Worm (Caenorhabditis elegans) whole organism, young adult: Measurements from ENCODE around the gene F15B9.8.

Experiments
- C06A6.2 ChIP-seq: fragments of 200-800 bp; sonication (Bioruptor generic); conservative IDR thresholded peaks from 2 replicates; pipeline ENCODE4 v1.3.6; 2022; ENCODE audit warnings: missing genetic modification characterization, missing compliant biosample characterization
- F10E7.11 ChIP-seq: sonication (generic microtip); optimal IDR thresholded peaks from 2 replicates; lab custom pipeline; 2017; ENCODE audit warnings: mild to moderate bottlenecking, missing genetic modification characterization, moderate library complexity, missing compliant biosample characterization
- F33H1.4 ChIP-seq: fragments of 200-800 bp; sonication (Bioruptor generic); IDR thresholded peaks from 2 replicates; pipeline ENCODE4 v1.3.6; 2022; ENCODE audit warnings: missing genetic modification reagents, missing genetic modification characterization, missing compliant biosample characterization
- F49E8.2 ChIP-seq: sonication (generic microtip); optimal IDR thresholded peaks from 3 replicates; lab custom pipeline; 2017; ENCODE audit warnings: missing genetic modification characterization, mild to moderate bottlenecking, missing compliant biosample characterization, antibody characterized with exemption, moderate library complexity; ENCODE audit not compliant: insufficient read depth
- F52B5.7 ChIP-seq: sonication (generic microtip); optimal IDR thresholded peaks from 2 replicates; lab custom pipeline; 2016; ENCODE audit warnings: mild to moderate bottlenecking, missing genetic modification characterization, missing compliant biosample characterization
- F55B11.4 ChIP-seq: sonication (generic microtip); optimal IDR thresholded peaks from 2 replicates; lab custom pipeline; 2016; ENCODE audit warnings: missing compliant biosample characterization, missing genetic modification characterization, borderline replicate concordance; ENCODE audit not compliant: insufficient read depth
- K12H6.12 ChIP-seq: fragments of 200-800 bp; sonication (Bioruptor generic); optimal IDR thresholded peaks from 2 replicates; lab custom pipeline; 2018; ENCODE audit warnings: mild to moderate bottlenecking, missing genetic modification characterization, missing compliant biosample characterization
- Y56A3A.18 ChIP-seq: fragments of 200-800 bp; sonication (Bioruptor generic); IDR thresholded peaks from 2 replicates; pipeline ENCODE4 v1.3.6; 2022; ENCODE audit warnings: missing genetic modification reagents, missing genetic modification characterization, missing compliant biosample characterization
- akir-1 ChIP-seq: fragments of 200-800 bp; sonication (Bioruptor generic); optimal IDR thresholded peaks from 2 replicates; lab custom pipeline; 2018; ENCODE audit warnings: mild to moderate bottlenecking, missing genetic modification characterization, moderate library complexity, missing compliant biosample characterization
- ama-1 ChIP-seq, 3 experiments: fragments of 150-350 bp in 1 of 3; sonication (generic microtip) in 2 of 3; optimal IDR thresholded peaks; 2 replicates each; lab custom pipeline; 2014 to 2018; ENCODE audit warnings: missing biosample characterization in 2 of 3, missing genetic modification characterization in 2 of 3, missing genetic modification reagents in 2 of 3
- attf-6 ChIP-seq: fragments of 200-800 bp; sonication (Bioruptor generic); IDR thresholded peaks from 2 replicates; pipeline ENCODE4 v1.3.6; 2022; ENCODE audit warnings: missing genetic modification reagents, missing genetic modification characterization, missing compliant biosample characterization
- cebp-1 ChIP-seq, 2 experiments: fragments of 200-800 bp in 1 of 2; sonication (Bioruptor generic) in 1 of 2; sonication (generic microtip) in 1 of 2; IDR thresholded peaks in 1 of 2; optimal IDR thresholded peaks in 1 of 2; 2 replicates each; pipeline versions ENCODE4 v1.3.6 to Lab custom; 2017 to 2022; ENCODE audit warnings: missing compliant biosample characterization in 2 of 2, missing genetic modification characterization in 2 of 2, mild to moderate bottlenecking in 1 of 2, missing genetic modification reagents in 1 of 2, moderate library complexity in 1 of 2
- ceh-27 ChIP-seq: fragments of 200-800 bp; sonication (Bioruptor generic); optimal IDR thresholded peaks from 2 replicates; lab custom pipeline; 2018; ENCODE audit warnings: mild to moderate bottlenecking, missing genetic modification characterization, moderate library complexity, missing compliant biosample characterization
- ceh-79 ChIP-seq: sonication (generic microtip); optimal IDR thresholded peaks from 2 replicates; lab custom pipeline; 2017; ENCODE audit warnings: mild to moderate bottlenecking, missing genetic modification characterization, missing compliant biosample characterization
- die-1 ChIP-seq: sonication (generic microtip); optimal IDR thresholded peaks from 2 replicates; lab custom pipeline; 2016; ENCODE audit warnings: missing genotype, mild to moderate bottlenecking, missing genetic modification characterization, missing compliant biosample characterization
- dox-1 ChIP-seq: fragments of 200-800 bp; sonication (Bioruptor generic); IDR thresholded peaks from 2 replicates; pipeline ENCODE4 v1.3.6; 2022; ENCODE audit warnings: missing genetic modification reagents, missing genetic modification characterization, missing compliant biosample characterization
- efl-1 ChIP-seq: fragments of 150-350 bp; optimal IDR thresholded peaks from 2 replicates; lab custom pipeline; 2014; ENCODE audit warnings: missing biosample characterization, missing genetic modification reagents, missing genetic modification characterization
- egl-44 ChIP-seq: fragments of 200-800 bp; sonication (Bioruptor generic); IDR thresholded peaks from 2 replicates; pipeline ENCODE4 v1.3.6; 2022; ENCODE audit warnings: missing genetic modification reagents, missing genetic modification characterization, missing compliant biosample characterization
- let-607 ChIP-seq, 2 experiments: fragments of 200-800 bp in 1 of 2; sonication (Bioruptor generic) in 1 of 2; sonication (generic microtip) in 1 of 2; optimal IDR thresholded peaks; 2 replicates each; lab custom pipeline; 2016 to 2018; ENCODE audit warnings: mild to moderate bottlenecking in 2 of 2, missing compliant biosample characterization in 2 of 2, missing genetic modification characterization in 2 of 2, moderate library complexity in 2 of 2, missing genotype in 1 of 2
- lin-40 ChIP-seq: sonication (generic microtip); optimal IDR thresholded peaks from 2 replicates; lab custom pipeline; 2016; ENCODE audit warnings: missing genetic modification characterization, mild to moderate bottlenecking, missing compliant biosample characterization, missing genotype, missing genetic modification reagents
- lir-1 ChIP-seq: fragments of 200-800 bp; sonication (Bioruptor generic); conservative IDR thresholded peaks from 2 replicates; pipeline ENCODE4 v1.3.6; 2022; ENCODE audit warnings: missing genetic modification reagents, missing genetic modification characterization, missing compliant biosample characterization
- lsl-1 ChIP-seq: fragments of 200-800 bp; sonication (Bioruptor generic); optimal IDR thresholded peaks from 2 replicates; lab custom pipeline; 2018; ENCODE audit warnings: mild to moderate bottlenecking, missing genetic modification characterization, moderate library complexity, missing compliant biosample characterization
- madf-3 ChIP-seq: fragments of 200-800 bp; sonication (Bioruptor generic); IDR thresholded peaks from 2 replicates; pipeline ENCODE4 v1.3.6; 2022; ENCODE audit warnings: missing genetic modification reagents, missing genetic modification characterization, missing compliant biosample characterization
- nhr-179 ChIP-seq: sonication (generic microtip); optimal IDR thresholded peaks from 2 replicates; lab custom pipeline; 2016; ENCODE audit warnings: mild to moderate bottlenecking, missing genetic modification characterization, missing compliant biosample characterization
- nhr-27 ChIP-seq: fragments of 200-800 bp; sonication (Bioruptor generic); optimal IDR thresholded peaks from 2 replicates; lab custom pipeline; 2018; ENCODE audit warnings: mild to moderate bottlenecking, missing genetic modification characterization, moderate library complexity, missing compliant biosample characterization
- pbrm-1 ChIP-seq: fragments of 200-800 bp; sonication (Bioruptor generic); IDR thresholded peaks from 2 replicates; pipeline ENCODE4 v1.3.6; 2022; ENCODE audit warnings: missing genetic modification reagents, missing genetic modification characterization, missing compliant biosample characterization
- repo-1 ChIP-seq: sonication (generic microtip); optimal IDR thresholded peaks from 2 replicates; lab custom pipeline; 2017; ENCODE audit warnings: mild to moderate bottlenecking, missing genetic modification characterization, missing compliant biosample characterization
- sea-2 ChIP-seq: fragments of 200-800 bp; sonication (Bioruptor generic); IDR thresholded peaks from 2 replicates; pipeline ENCODE4 v1.3.6; 2022; ENCODE audit warnings: missing genetic modification characterization, missing compliant biosample characterization
- snpc-1.1 ChIP-seq: sonication (generic microtip); optimal IDR thresholded peaks from 2 replicates; lab custom pipeline; 2017; ENCODE audit warnings: missing genetic modification characterization, mild to moderate bottlenecking, missing compliant biosample characterization, antibody characterized with exemption, moderate library complexity, missing genotype, missing genetic modification reagents; ENCODE audit not compliant: insufficient read depth
- snpc-3.4 ChIP-seq: sonication (generic microtip); optimal IDR thresholded peaks from 2 replicates; lab custom pipeline; 2017; ENCODE audit warnings: missing genetic modification characterization, mild to moderate bottlenecking, missing compliant biosample characterization, antibody characterized with exemption, moderate library complexity, missing genotype, missing genetic modification reagents
- snpc-4 ChIP-seq, 5 experiments: fragments of 150-350 bp in 1 of 5; sonication (generic microtip) in 4 of 5; optimal IDR thresholded peaks; 2 replicates each; lab custom pipeline; 2014 to 2018; ENCODE audit warnings: missing genetic modification characterization in 5 of 5, missing biosample characterization in 3 of 5, antibody characterized with exemption in 2 of 5, mild to moderate bottlenecking in 2 of 5, missing compliant biosample characterization in 2 of 5, missing genotype in 2 of 5, moderate library complexity in 2 of 5, missing genetic modification reagents in 1 of 5
- somi-1 ChIP-seq: fragments of 200-800 bp; sonication (Bioruptor generic); optimal IDR thresholded peaks from 2 replicates; lab custom pipeline; 2018; ENCODE audit warnings: mild to moderate bottlenecking, missing genetic modification characterization, missing compliant biosample characterization
- tbp1 ChIP-seq: fragments of 200-800 bp; sonication (Bioruptor generic); optimal IDR thresholded peaks from 2 replicates; lab custom pipeline; 2018; ENCODE audit warnings: mild to moderate bottlenecking, missing genetic modification characterization, missing compliant biosample characterization
- tbx-9 ChIP-seq: sonication (generic microtip); optimal IDR thresholded peaks from 2 replicates; lab custom pipeline; 2016; ENCODE audit warnings: borderline replicate concordance, missing genetic modification characterization, inconsistent platforms, missing compliant biosample characterization
- tlf-1 ChIP-seq: fragments of 200-800 bp; sonication (Bioruptor generic); optimal IDR thresholded peaks from 2 replicates; lab custom pipeline; 2018; ENCODE audit warnings: mild to moderate bottlenecking, missing genetic modification characterization, missing compliant biosample characterization
- unc-130 ChIP-seq: sonication (generic microtip); optimal IDR thresholded peaks from 2 replicates; lab custom pipeline; 2016; ENCODE audit warnings: missing genetic modification reagents, missing genetic modification characterization, missing compliant biosample characterization
- xnd-1 ChIP-seq: sonication (generic microtip); optimal IDR thresholded peaks from 2 replicates; lab custom pipeline; 2016; ENCODE audit warnings: missing genotype, missing genetic modification reagents, missing genetic modification characterization, missing compliant biosample characterization
- zfh-2 ChIP-seq: fragments of 200-800 bp; sonication (Bioruptor generic); conservative IDR thresholded peaks from 2 replicates; pipeline ENCODE4 v1.3.6; 2022; ENCODE audit warnings: missing genetic modification reagents, missing genetic modification characterization, missing compliant biosample characterization
- ztf-18 ChIP-seq: sonication (generic microtip); optimal IDR thresholded peaks from 2 replicates; lab custom pipeline; 2016; ENCODE audit warnings: missing genotype, mild to moderate bottlenecking, missing genetic modification characterization, missing compliant biosample characterization
- ztf-25 ChIP-seq: fragments of 200-800 bp; sonication (Bioruptor generic); IDR thresholded peaks from 2 replicates; pipeline ENCODE4 v1.3.6; 2022; ENCODE audit warnings: missing genetic modification reagents, missing genetic modification characterization, missing compliant biosample characterization
- ztf-3 ChIP-seq: fragments of 200-800 bp; sonication (Bioruptor generic); optimal IDR thresholded peaks from 2 replicates; lab custom pipeline; 2018; ENCODE audit warnings: mild to moderate bottlenecking, missing genetic modification characterization, missing compliant biosample characterization
- ztf-6 ChIP-seq: fragments of 200-800 bp; sonication (Bioruptor generic); IDR thresholded peaks from 2 replicates; pipeline ENCODE4 v1.3.6; 2022; ENCODE audit warnings: missing genetic modification reagents, missing genetic modification characterization, missing compliant biosample characterization

F15B9.8 gene

ce11 chrV:13006754-13007153 is 18.4 kb downstream of the F15B9.8 start (continued):
- TF ChIP-seq egl-44 (GFP tag; lab: Robert Waterston, UW) (no peak), efl-1 (no peak), akir-1 (no peak), somi-1 (GFP tag; lab: Kevin White, UChicago) (no peak), pbrm-1 (GFP tag; lab: Robert Waterston, UW) (no peak), unc-130 (GFP tag; lab: Kevin White, UChicago) (no peak), F52B5.7 (no peak), Y56A3A.18 (no peak), ztf-18 (tag; lab: Kevin White, UChicago) (no peak), snpc-3.4 (tag; lab: Kevin White, UChicago) (peak; percentile 16), ceh-27 (GFP tag; lab: Kevin White, UChicago) (no peak), madf-3 (GFP tag; lab: Robert Waterston, UW) (0 out of 2 replicates have a peak, but pooled peaks have one; percentile 2), cebp-1 (GFP tag; IDR thresholded peaks at IDR 0.05; lab: Robert Waterston, UW) (no peak), cebp-1 (tag; optimal IDR thresholded peaks at IDR 0.05; lab: Kevin White, UChicago) (peak; percentile 19), K12H6.12 (tag; lab: Kevin White, UChicago) (no peak), lin-40 (tag; lab: Kevin White, UChicago) (no peak), nhr-179 (tag; lab: Kevin White, UChicago) (no peak), ztf-25 (GFP tag; lab: Robert Waterston, UW) (no peak), sea-2 (no peak), zfh-2 (GFP tag; lab: Robert Waterston, UW) (no peak), tlf-1 (GFP tag; lab: Kevin White, UChicago) (peak; percentile 39), xnd-1 (tag; lab: Kevin White, UChicago) (no peak), let-607 (tag; optimal IDR thresholded peaks at IDR 0.05; lab: Kevin White, UChicago) (no peak), repo-1 (tag; lab: Kevin White, UChicago) (no peak), snpc-4 (GFP tag; optimal IDR thresholded peaks at IDR 0.05; lab: Kevin White, UChicago) (no peak), snpc-4 (tag; optimal IDR thresholded peaks at IDR 0.05; lab: Kevin White, UChicago) (peak in 2 of 4 experiments; percentile 2 to 24), tbx-9 (no peak), C06A6.2 (GFP tag; lab: Robert Waterston, UW) (no peak), snpc-1.1 (tag; lab: Kevin White, UChicago) (no peak), lsl-1 (GFP tag; lab: Kevin White, UChicago) (peak; percentile 1), F49E8.2 (tag; lab: Kevin White, UChicago) (peak; percentile 72), ztf-3 (GFP tag; lab: Kevin White, UChicago) (no peak), F10E7.11 (tag; lab: Kevin White, UChicago) (no peak), attf-6 (GFP tag; lab: Robert Waterston, UW) (no peak), ama-1 (optimal IDR thresholded peaks at IDR 0.05; lab: Kevin White, UChicago) (no peak), ama-1 (GFP tag; optimal IDR thresholded peaks at IDR 0.05; lab: Kevin White, UChicago) (peak in 1 of 2 experiments; percentile 61), F33H1.4 (GFP tag; lab: Robert Waterston, UW) (0 out of 2 replicates have a peak, but pooled peaks have one; percentile 7), F55B11.4 (tag; lab: Kevin White, UChicago) (no peak), tbp1 (GFP tag; lab: Kevin White, UChicago) (no peak), lir-1 (GFP tag; lab: Robert Waterston, UW) (no peak), dox-1 (GFP tag; lab: Robert Waterston, UW) (no peak; the same call in 1 of the 2 replicates), ceh-79 (no peak), nhr-27 (tag; lab: Kevin White, UChicago) (no peak), ztf-6 (GFP tag; lab: Robert Waterston, UW) (no peak), die-1 (tag; lab: Kevin White, UChicago) (no peak)
- TF ChIP-seq, all 124 proteins: peak for 18
